Fruit fly (Drosophila melanogaster): Measurements from ENCODE around the gene Rab23.

- TF ChIP-seq woc (GFP tag; optimal IDR thresholded peaks at IDR 0.05) (no peak), CG32264 (GFP tag; optimal IDR thresholded peaks at IDR 0.05) (no peak), dsf (GFP tag; optimal IDR thresholded peaks at IDR 0.05; ENCODE audit: borderline replicate concordance) (no peak), jim (GFP tag; optimal IDR thresholded peaks at IDR 0.05) (no peak), GATAd (GFP tag; optimal IDR thresholded peaks at IDR 0.05) (no peak), Abd-B (GFP tag; optimal IDR thresholded peaks at IDR 0.05) (no peak), br (GFP tag; optimal IDR thresholded peaks at IDR 0.05) (no peak), psq (GFP tag; optimal IDR thresholded peaks at IDR 0.05) (no peak), usp (GFP tag; optimal IDR thresholded peaks at IDR 0.05) (no peak), dl (GFP tag; optimal IDR thresholded peaks at IDR 0.05; ENCODE audit: insufficient read depth in 1 of 2, partially characterized antibody in 2 of 2) (no peak), lola (GFP tag; optimal IDR thresholded peaks at IDR 0.05) (no peak), Rel (GFP tag; optimal IDR thresholded peaks at IDR 0.05) (no peak), Rel (tag; optimal IDR thresholded peaks at IDR 0.05) (no peak)
Measured at dm6 chr3R:5684550-5685118, 600 bp downstream of the Rab23 start.

Measured in whole organism, wandering third instar larva.